Worm (Caenorhabditis elegans) whole organism, young adult: Measurements from ENCODE around the gene C25E10.10.
A peak's percentile ranks its signal among the peaks of the same experiment; 100 is the strongest.

Source experiments
- B0035.1 ChIP-seq: sonication (generic microtip); optimal IDR thresholded peaks from 2 replicates; lab custom pipeline; 2016; ENCODE audit warnings: missing genetic modification characterization, mild to moderate bottlenecking, missing compliant biosample characterization, missing genotype, missing genetic modification reagents
- B0261.1 ChIP-seq: sonication (generic microtip); optimal IDR thresholded peaks from 2 replicates; lab custom pipeline; 2016; ENCODE audit warnings: mild to moderate bottlenecking, missing genetic modification characterization, moderate library complexity, missing compliant biosample characterization
- B0336.3 ChIP-seq: fragments of 200-800 bp; sonication (Bioruptor generic); IDR thresholded peaks from 2 replicates; pipeline ENCODE4 v1.3.6; 2022; ENCODE audit warnings: missing genetic modification characterization, missing compliant biosample characterization
- C06A6.2 ChIP-seq: fragments of 200-800 bp; sonication (Bioruptor generic); conservative IDR thresholded peaks from 2 replicates; pipeline ENCODE4 v1.3.6; 2022; ENCODE audit warnings: missing genetic modification characterization, missing compliant biosample characterization
- D2030.7 ChIP-seq: fragments of 200-800 bp; sonication (Bioruptor generic); IDR thresholded peaks from 2 replicates; pipeline ENCODE4 v1.3.6; 2022; ENCODE audit warnings: missing genetic modification reagents, missing genetic modification characterization, missing compliant biosample characterization
- F57C9.4 ChIP-seq: sonication (generic microtip); optimal IDR thresholded peaks from 2 replicates; lab custom pipeline; 2017; ENCODE audit warnings: mild to moderate bottlenecking, missing genetic modification characterization, missing compliant biosample characterization
- K11D2.4 ChIP-seq: fragments of 200-800 bp; sonication (Bioruptor generic); IDR thresholded peaks from 2 replicates; pipeline ENCODE4 v1.3.6; 2022; ENCODE audit warnings: missing genetic modification reagents, missing genetic modification characterization, missing compliant biosample characterization
- K12H6.12 ChIP-seq: fragments of 200-800 bp; sonication (Bioruptor generic); optimal IDR thresholded peaks from 2 replicates; lab custom pipeline; 2018; ENCODE audit warnings: mild to moderate bottlenecking, missing genetic modification characterization, missing compliant biosample characterization
- Y53G8AR.9 ChIP-seq: fragments of 200-800 bp; sonication (Bioruptor generic); conservative IDR thresholded peaks from 2 replicates; pipeline ENCODE4 v1.3.6; 2022; ENCODE audit warnings: missing genetic modification reagents, missing genetic modification characterization, missing compliant biosample characterization
- Y79H2A.3 ChIP-seq: fragments of 200-800 bp; sonication (Bioruptor generic); conservative IDR thresholded peaks from 2 replicates; pipeline ENCODE4 v1.3.6; 2022; ENCODE audit warnings: missing genetic modification reagents, missing genetic modification characterization, missing compliant biosample characterization
- ZK185.1 ChIP-seq: sonication (generic microtip); optimal IDR thresholded peaks from 2 replicates; lab custom pipeline; 2016; ENCODE audit warnings: mild to moderate bottlenecking, missing genetic modification characterization, missing compliant biosample characterization; ENCODE audit not compliant: poor library complexity, severe bottlenecking
- ama-1 ChIP-seq, 3 experiments: fragments of 150-350 bp in 1 of 3; sonication (generic microtip) in 2 of 3; optimal IDR thresholded peaks; 2 replicates each; lab custom pipeline; 2014 to 2018; ENCODE audit warnings: missing biosample characterization in 2 of 3, missing genetic modification characterization in 2 of 3, missing genetic modification reagents in 2 of 3
- attf-5 ChIP-seq: fragments of 200-800 bp; sonication (Bioruptor generic); optimal IDR thresholded peaks from 2 replicates; lab custom pipeline; 2018; ENCODE audit warnings: mild to moderate bottlenecking, missing genetic modification characterization, missing compliant biosample characterization
- attf-6 ChIP-seq: fragments of 200-800 bp; sonication (Bioruptor generic); IDR thresholded peaks from 2 replicates; pipeline ENCODE4 v1.3.6; 2022; ENCODE audit warnings: missing genetic modification reagents, missing genetic modification characterization, missing compliant biosample characterization
- cebp-1 ChIP-seq, 2 experiments: fragments of 200-800 bp in 1 of 2; sonication (Bioruptor generic) in 1 of 2; sonication (generic microtip) in 1 of 2; IDR thresholded peaks in 1 of 2; optimal IDR thresholded peaks in 1 of 2; 2 replicates each; pipeline versions ENCODE4 v1.3.6 to Lab custom; 2017 to 2022; ENCODE audit warnings: missing compliant biosample characterization in 2 of 2, missing genetic modification characterization in 2 of 2, mild to moderate bottlenecking in 1 of 2, missing genetic modification reagents in 1 of 2, moderate library complexity in 1 of 2
- ceh-79 ChIP-seq: sonication (generic microtip); optimal IDR thresholded peaks from 2 replicates; lab custom pipeline; 2017; ENCODE audit warnings: mild to moderate bottlenecking, missing genetic modification characterization, missing compliant biosample characterization
- ceh-91 ChIP-seq: fragments of 200-800 bp; sonication (Bioruptor generic); IDR thresholded peaks from 2 replicates; pipeline ENCODE4 v1.3.6; 2022; ENCODE audit warnings: missing genetic modification reagents, missing genetic modification characterization, missing compliant biosample characterization
- efl-1 ChIP-seq: fragments of 150-350 bp; optimal IDR thresholded peaks from 2 replicates; lab custom pipeline; 2014; ENCODE audit warnings: missing biosample characterization, missing genetic modification reagents, missing genetic modification characterization
- ekl-4 ChIP-seq: fragments of 200-800 bp; sonication (Bioruptor generic); IDR thresholded peaks from 2 replicates; pipeline ENCODE4 v1.3.6; 2022; ENCODE audit warnings: missing genetic modification reagents, missing genetic modification characterization, missing compliant biosample characterization
- ets-4 ChIP-seq: fragments of 200-800 bp; sonication (Bioruptor generic); optimal IDR thresholded peaks from 2 replicates; lab custom pipeline; 2018; ENCODE audit warnings: mild to moderate bottlenecking, missing genetic modification characterization, missing compliant biosample characterization
- fkh-3 ChIP-seq: sonication (generic microtip); optimal IDR thresholded peaks from 2 replicates; lab custom pipeline; 2016; ENCODE audit warnings: mild to moderate bottlenecking, missing genetic modification characterization, missing compliant biosample characterization
- him-1 ChIP-seq: sonication (generic microtip); optimal IDR thresholded peaks from 2 replicates; lab custom pipeline; 2016; ENCODE audit warnings: missing genotype, missing genetic modification reagents, missing genetic modification characterization, missing compliant biosample characterization
- hmg-20 ChIP-seq: fragments of 200-800 bp; sonication (Bioruptor generic); IDR thresholded peaks from 2 replicates; pipeline ENCODE4 v1.3.6; 2022; ENCODE audit warnings: missing genetic modification reagents, missing genetic modification characterization, missing compliant biosample characterization
- hrde-1 ChIP-seq: sonication (generic microtip); optimal IDR thresholded peaks from 2 replicates; lab custom pipeline; 2016; ENCODE audit warnings: missing genetic modification characterization, mild to moderate bottlenecking, missing compliant biosample characterization, moderate library complexity, missing genotype, missing genetic modification reagents, borderline replicate concordance
- hsf-1 ChIP-seq: fragments of 200-800 bp; sonication (Bioruptor generic); IDR thresholded peaks from 2 replicates; pipeline ENCODE4 v1.3.6; 2022; ENCODE audit warnings: missing genetic modification reagents, missing genetic modification characterization, missing compliant biosample characterization
- let-607 ChIP-seq, 2 experiments: fragments of 200-800 bp in 1 of 2; sonication (Bioruptor generic) in 1 of 2; sonication (generic microtip) in 1 of 2; optimal IDR thresholded peaks; 2 replicates each; lab custom pipeline; 2016 to 2018; ENCODE audit warnings: mild to moderate bottlenecking in 2 of 2, missing compliant biosample characterization in 2 of 2, missing genetic modification characterization in 2 of 2, moderate library complexity in 2 of 2, missing genotype in 1 of 2
- lin-26 ChIP-seq: fragments of 200-800 bp; sonication (Bioruptor generic); IDR thresholded peaks from 2 replicates; pipeline ENCODE4 v1.3.6; 2022; ENCODE audit warnings: missing genetic modification reagents, missing genetic modification characterization, missing compliant biosample characterization
- lir-1 ChIP-seq: fragments of 200-800 bp; sonication (Bioruptor generic); conservative IDR thresholded peaks from 2 replicates; pipeline ENCODE4 v1.3.6; 2022; ENCODE audit warnings: missing genetic modification reagents, missing genetic modification characterization, missing compliant biosample characterization
- madf-10 ChIP-seq: sonication (generic microtip); optimal IDR thresholded peaks from 2 replicates; lab custom pipeline; 2016; ENCODE audit warnings: mild to moderate bottlenecking, missing genetic modification characterization, missing compliant biosample characterization
- madf-3 ChIP-seq: fragments of 200-800 bp; sonication (Bioruptor generic); IDR thresholded peaks from 2 replicates; pipeline ENCODE4 v1.3.6; 2022; ENCODE audit warnings: missing genetic modification reagents, missing genetic modification characterization, missing compliant biosample characterization
- nfyb-1 ChIP-seq: fragments of 200-800 bp; sonication (Bioruptor generic); IDR thresholded peaks from 2 replicates; pipeline ENCODE4 v1.3.6; 2022; ENCODE audit warnings: missing genetic modification reagents, missing genetic modification characterization, missing compliant biosample characterization
- pha-4 ChIP-seq: fragments of 150-350 bp; sonication (generic microtip); optimal IDR thresholded peaks from 2 replicates; lab custom pipeline; 2014; ENCODE audit warnings: missing biosample characterization, missing genetic modification reagents, missing genetic modification characterization
- snpc-4 ChIP-seq, 5 experiments: fragments of 150-350 bp in 1 of 5; sonication (generic microtip) in 4 of 5; optimal IDR thresholded peaks; 2 replicates each; lab custom pipeline; 2014 to 2018; ENCODE audit warnings: missing genetic modification characterization in 5 of 5, missing biosample characterization in 3 of 5, antibody characterized with exemption in 2 of 5, mild to moderate bottlenecking in 2 of 5, missing compliant biosample characterization in 2 of 5, missing genotype in 2 of 5, moderate library complexity in 2 of 5, missing genetic modification reagents in 1 of 5
- tbp1 ChIP-seq: fragments of 200-800 bp; sonication (Bioruptor generic); optimal IDR thresholded peaks from 2 replicates; lab custom pipeline; 2018; ENCODE audit warnings: mild to moderate bottlenecking, missing genetic modification characterization, missing compliant biosample characterization
- tlf-1 ChIP-seq: fragments of 200-800 bp; sonication (Bioruptor generic); optimal IDR thresholded peaks from 2 replicates; lab custom pipeline; 2018; ENCODE audit warnings: mild to moderate bottlenecking, missing genetic modification characterization, missing compliant biosample characterization
- unc-130 ChIP-seq: sonication (generic microtip); optimal IDR thresholded peaks from 2 replicates; lab custom pipeline; 2016; ENCODE audit warnings: missing genetic modification reagents, missing genetic modification characterization, missing compliant biosample characterization
- ztf-18 ChIP-seq: sonication (generic microtip); optimal IDR thresholded peaks from 2 replicates; lab custom pipeline; 2016; ENCODE audit warnings: missing genotype, mild to moderate bottlenecking, missing genetic modification characterization, missing compliant biosample characterization
- ztf-26 ChIP-seq: sonication (generic microtip); optimal IDR thresholded peaks from 2 replicates; lab custom pipeline; 2017; ENCODE audit warnings: missing genetic modification characterization, missing compliant biosample characterization

C25E10.10 gene

ce11 chrV:9097213-9097612 lies 41.1 kb upstream of the C25E10.10 start:
- TF ChIP-seq C06A6.2 (GFP tag; lab: Robert Waterston, UW) (0 out of 2 replicates have a peak, but pooled peaks have one; percentile 11), ets-4 (GFP tag; lab: Kevin White, UChicago) (no peak), ceh-91 (no peak), hrde-1 (tag; lab: Kevin White, UChicago) (no peak), lin-26 (no peak), F57C9.4 (no peak), ZK185.1 (tag; lab: Kevin White, UChicago) (no peak), cebp-1 (GFP tag; IDR thresholded peaks at IDR 0.05; lab: Robert Waterston, UW) (no peak), cebp-1 (tag; optimal IDR thresholded peaks at IDR 0.05; lab: Kevin White, UChicago) (peak; percentile 57), efl-1 (no peak), madf-3 (no peak), nfyb-1 (GFP tag; lab: Robert Waterston, UW) (peak; percentile 28; the same call in 1 of the 2 replicates), tlf-1 (GFP tag; lab: Kevin White, UChicago) (peak; percentile 14), K11D2.4 (GFP tag; lab: Robert Waterston, UW) (no peak; the same call in 1 of the 2 replicates), ztf-18 (tag; lab: Kevin White, UChicago) (no peak), ama-1 (optimal IDR thresholded peaks at IDR 0.05; lab: Kevin White, UChicago) (peak; percentile 38), ama-1 (GFP tag; optimal IDR thresholded peaks at IDR 0.05; lab: Kevin White, UChicago) (no peak), B0261.1 (no peak), attf-6 (GFP tag; lab: Robert Waterston, UW) (no peak), ztf-26 (tag; lab: Kevin White, UChicago) (no peak), hmg-20 (GFP tag; lab: Robert Waterston, UW) (no peak), K12H6.12 (tag; lab: Kevin White, UChicago) (no peak), hsf-1 (GFP tag; lab: Robert Waterston, UW) (peak; percentile 20; the same call in 1 of the 2 replicates), ceh-79 (tag; lab: Kevin White, UChicago) (no peak), madf-10 (tag; lab: Kevin White, UChicago) (no peak), him-1 (tag; lab: Kevin White, UChicago) (no peak), ekl-4 (GFP tag; lab: Robert Waterston, UW) (0 out of 2 replicates have a peak, but pooled peaks have one; percentile 27), Y53G8AR.9 (GFP tag; lab: Robert Waterston, UW) (peak; percentile 38; the same call in 1 of the 2 replicates), D2030.7 (GFP tag; lab: Robert Waterston, UW) (no peak), unc-130 (GFP tag; lab: Kevin White, UChicago) (no peak), B0336.3 (GFP tag; lab: Robert Waterston, UW) (peak; percentile 27; the same call in 1 of the 2 replicates), B0035.1 (no peak), pha-4 (tag; lab: Kevin White, UChicago) (peak; percentile 63), let-607 (tag; optimal IDR thresholded peaks at IDR 0.05; lab: Kevin White, UChicago) (no peak), snpc-4 (GFP tag; optimal IDR thresholded peaks at IDR 0.05; lab: Kevin White, UChicago) (no peak), snpc-4 (tag; optimal IDR thresholded peaks at IDR 0.05; lab: Kevin White, UChicago) (no peak), Y79H2A.3 (GFP tag; lab: Robert Waterston, UW) (0 out of 2 replicates have a peak, but pooled peaks have one; percentile 35), attf-5 (GFP tag; lab: Kevin White, UChicago) (no peak), lir-1 (GFP tag; lab: Robert Waterston, UW) (no peak), tbp1 (GFP tag; lab: Kevin White, UChicago) (peak; percentile 12), fkh-3 (tag; lab: Kevin White, UChicago) (no peak)
